Worm (Caenorhabditis elegans): ENCODE results near the gene ZK1098.11.

Gene ZK1098.11

DNA sequence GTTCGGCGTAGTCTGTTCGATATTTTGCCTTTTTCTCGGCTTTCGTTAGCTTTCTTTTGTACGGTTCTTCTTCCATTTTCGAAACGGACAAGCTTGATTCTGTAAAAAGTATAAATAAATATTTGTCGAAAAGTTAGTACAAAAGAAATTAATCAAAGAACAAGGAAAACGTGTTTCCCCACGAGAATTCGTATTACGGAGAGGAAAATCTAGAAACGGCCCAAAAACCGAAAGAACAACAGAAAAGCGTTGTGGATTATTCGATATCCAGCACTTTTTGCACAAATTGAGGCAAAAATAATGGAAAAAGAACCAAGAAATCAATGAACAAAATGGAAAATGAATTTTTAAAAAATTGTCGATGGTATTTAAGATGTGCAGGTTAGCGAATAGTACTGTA, 14.1 kb upstream of the ZK1098.11 start, which contains the start of gene mut-7:
mut-7 (minus strand) TSS at position 101 of the 400 bp plus-strand sequence.
- no peak for TF ChIP-seq mxl-2 (GFP tag; conservative IDR thresholded peaks at IDR 0.05)
- no peak for TF ChIP-seq F44E2.7 (GFP tag; IDR thresholded peaks at IDR 0.05)
- TF ChIP-seq zfp-2 (tag; optimal IDR thresholded peaks at IDR 0.05) = no peak
- no peak for TF ChIP-seq Y48G9A.11 (GFP tag; IDR thresholded peaks at IDR 0.05)
- TF ChIP-seq ceh-20 (GFP tag; IDR thresholded peaks at IDR 0.05) = no peak
- TF ChIP-seq mdt-29 (GFP tag; IDR thresholded peaks at IDR 0.05) = no peak
- no peak for TF ChIP-seq nhr-10 (tag; optimal IDR thresholded peaks at IDR 0.05)
- TF ChIP-seq hmg-1.1 (GFP tag; IDR thresholded peaks at IDR 0.05) = no peak
- TF ChIP-seq egl-43 (GFP tag; IDR thresholded peaks at IDR 0.05) = no peak
- TF ChIP-seq jun-1 (tag; optimal IDR thresholded peaks at IDR 0.05) = no peak
- no peak for TF ChIP-seq lin-13 (GFP tag; optimal IDR thresholded peaks at IDR 0.05)
- TF ChIP-seq zip-11 (GFP tag; IDR thresholded peaks at IDR 0.05) = no peak
- TF ChIP-seq dmd-9 (GFP tag; IDR thresholded peaks at IDR 0.05) = no peak
- no peak for TF ChIP-seq snpc-1.2 (GFP tag; IDR thresholded peaks at IDR 0.05)
- TF ChIP-seq mep-1 (tag; optimal IDR thresholded peaks at IDR 0.05) = no peak
- TF ChIP-seq unc-130 (GFP tag; optimal IDR thresholded peaks at IDR 0.05) = no peak
- TF ChIP-seq skn-1 (tag; optimal IDR thresholded peaks at IDR 0.05) = no peak
- no peak for TF ChIP-seq vab-7 (GFP tag; IDR thresholded peaks at IDR 0.05)

DNA sequence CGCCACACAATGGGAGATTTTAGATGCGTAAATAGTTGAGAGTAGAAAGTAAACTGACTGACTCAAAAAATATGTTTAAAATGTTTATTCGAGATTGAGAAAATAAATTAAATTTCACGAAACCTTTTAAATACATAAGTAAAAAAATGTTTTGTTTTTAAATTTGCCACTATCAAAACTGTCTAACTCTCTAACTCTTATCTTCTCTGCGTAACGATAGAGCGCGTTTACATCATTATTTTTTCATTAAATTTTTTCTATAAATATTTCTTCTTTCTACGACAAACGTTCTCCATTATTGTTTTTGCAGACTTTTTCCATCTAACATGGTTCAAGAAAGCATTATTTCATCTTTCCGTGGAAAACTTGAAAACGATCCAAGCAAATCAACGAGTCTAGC, 13.6 kb upstream of the ZK1098.11 start, which contains the start of gene eif-2Balpha:
eif-2Balpha (plus strand) TSS at position 304 of the 400 bp plus-strand sequence.
- peak; percentile 40 for TF ChIP-seq hlh-30 (tag; optimal IDR thresholded peaks at IDR 0.05; ENCODE audit: insufficient read depth)
- no peak for TF ChIP-seq ceh-20 (GFP tag; IDR thresholded peaks at IDR 0.05)
- peak; percentile 67 for TF ChIP-seq dpl-1 (GFP tag; optimal IDR thresholded peaks at IDR 0.05)
- TF ChIP-seq php-3 (GFP tag; IDR thresholded peaks at IDR 0.05) = no peak
- TF ChIP-seq F26F4.8 (GFP tag; conservative IDR thresholded peaks at IDR 0.05) = no peak
- peak; percentile 16 for TF ChIP-seq mep-1 (tag; optimal IDR thresholded peaks at IDR 0.05)
- no peak for TF ChIP-seq attf-4 (tag; optimal IDR thresholded peaks at IDR 0.05)
- TF ChIP-seq lin-38 (GFP tag; IDR thresholded peaks at IDR 0.05) = peak; percentile 80
- peak in 1 of 2 experiments; percentile 84 for TF ChIP-seq lsy-2 (tag; optimal IDR thresholded peaks at IDR 0.05)
- no peak for TF ChIP-seq daf-16 (GFP tag; optimal IDR thresholded peaks at IDR 0.05)
- TF ChIP-seq daf-16 (tag; optimal IDR thresholded peaks at IDR 0.05) = peak; percentile 16
- TF ChIP-seq jun-1 (tag; optimal IDR thresholded peaks at IDR 0.05) = no peak

DNA sequence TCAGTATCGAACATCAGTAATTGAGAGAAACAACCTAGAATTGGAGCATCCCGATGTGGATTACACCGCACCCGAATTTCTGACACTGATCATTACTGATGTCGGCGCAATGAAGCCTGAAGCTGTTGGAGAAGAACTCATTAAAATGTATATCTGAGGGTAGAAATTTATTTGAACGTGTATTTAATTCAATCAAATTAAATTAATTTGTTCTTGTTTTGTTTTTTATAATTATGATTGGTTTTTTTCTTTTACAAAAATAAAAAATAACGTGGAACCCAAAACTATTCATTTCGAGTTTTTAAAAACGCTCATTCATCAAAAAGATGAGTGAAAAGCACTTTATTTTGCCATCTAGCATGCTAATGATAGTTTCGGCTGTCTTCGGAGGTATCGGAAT, 12.3 kb upstream of the ZK1098.11 start, which contains the start of gene ZK1098.9:
ZK1098.9 (plus strand) TSS at position 301 of the 400 bp plus-strand sequence.
- no peak for TF ChIP-seq ceh-62 (tag; optimal IDR thresholded peaks at IDR 0.05)
- TF ChIP-seq zfp-2 (tag; optimal IDR thresholded peaks at IDR 0.05) = no peak
- TF ChIP-seq dmd-8 (GFP tag; IDR thresholded peaks at IDR 0.05) = no peak
- no peak for TF ChIP-seq zag-1 (tag; optimal IDR thresholded peaks at IDR 0.05)
- TF ChIP-seq nhr-76 (tag; optimal IDR thresholded peaks at IDR 0.05) = no peak
- no peak for TF ChIP-seq F26F4.8 (GFP tag; conservative IDR thresholded peaks at IDR 0.05)
- no peak for TF ChIP-seq tag-97 (GFP tag; IDR thresholded peaks at IDR 0.05)
- TF ChIP-seq fos-1 (tag; optimal IDR thresholded peaks at IDR 0.05) = no peak
- no peak for TF ChIP-seq mxl-3 (GFP tag; optimal IDR thresholded peaks at IDR 0.05)
- no peak for TF ChIP-seq nhr-102 (tag; optimal IDR thresholded peaks at IDR 0.05)
- no peak for TF ChIP-seq Y48G9A.11 (GFP tag; IDR thresholded peaks at IDR 0.05)
- no peak for TF ChIP-seq ama-1 (optimal IDR thresholded peaks at IDR 0.05)
- TF ChIP-seq F10B5.3 (tag; optimal IDR thresholded peaks at IDR 0.05) = no peak
- no peak for TF ChIP-seq ces-1 (GFP tag; optimal IDR thresholded peaks at IDR 0.05)
- TF ChIP-seq rbr-2 (tag; optimal IDR thresholded peaks at IDR 0.05) = no peak
- no peak for TF ChIP-seq nhr-237 (tag; optimal IDR thresholded peaks at IDR 0.05)
- no peak for TF ChIP-seq jun-1 (tag; optimal IDR thresholded peaks at IDR 0.05)
- no peak for TF ChIP-seq gei-8 (GFP tag; optimal IDR thresholded peaks at IDR 0.05)
